Worm (Caenorhabditis elegans) whole organism, L4 larva: ENCODE data around the gene K05F1.14.

Experiments
- F10B5.3 ChIP-seq: sonication (generic microtip); optimal IDR thresholded peaks from 2 replicates; lab custom pipeline; 2016; ENCODE audit warnings: mild to moderate bottlenecking, missing genetic modification characterization, missing compliant biosample characterization
- T20F7.1 ChIP-seq: fragments of 200-800 bp; sonication (Bioruptor generic); optimal IDR thresholded peaks from 2 replicates; lab custom pipeline; 2018; ENCODE audit warnings: mild to moderate bottlenecking, missing genetic modification characterization, missing compliant biosample characterization
- Y48G9A.11 ChIP-seq: fragments of 200-800 bp; sonication (Bioruptor generic); IDR thresholded peaks from 2 replicates; pipeline ENCODE4 v1.3.6; 2022; ENCODE audit warnings: missing genetic modification reagents, missing genetic modification characterization, missing compliant biosample characterization
- Y5F2A.4 ChIP-seq: fragments of 200-800 bp; sonication (Bioruptor generic); optimal IDR thresholded peaks from 2 replicates; lab custom pipeline; 2018; ENCODE audit warnings: mild to moderate bottlenecking, missing genetic modification characterization, missing compliant biosample characterization
- arid-1 ChIP-seq: fragments of 200-800 bp; sonication (Bioruptor generic); conservative IDR thresholded peaks from 2 replicates; pipeline ENCODE4 v1.3.6; 2022; ENCODE audit warnings: missing genetic modification reagents, missing genetic modification characterization, missing compliant biosample characterization
- ceh-20 ChIP-seq: fragments of 200-800 bp; sonication (Bioruptor generic); IDR thresholded peaks from 2 replicates; pipeline ENCODE4 v1.3.6; 2022; ENCODE audit warnings: missing genetic modification reagents, missing genetic modification characterization, missing compliant biosample characterization
- ceh-28 ChIP-seq: fragments of 150-350 bp; optimal IDR thresholded peaks from 2 replicates; lab custom pipeline; 2014; ENCODE audit warnings: missing biosample characterization, missing genetic modification reagents, missing genetic modification characterization
- ceh-62 ChIP-seq: sonication (generic microtip); optimal IDR thresholded peaks from 2 replicates; lab custom pipeline; 2017; ENCODE audit warnings: missing biosample characterization, missing genetic modification characterization
- ceh-82 ChIP-seq: sonication (generic microtip); optimal IDR thresholded peaks from 2 replicates; lab custom pipeline; 2017; ENCODE audit warnings: missing biosample characterization, missing genetic modification characterization
- ces-1 ChIP-seq: fragments of 150-350 bp; sonication (generic microtip); optimal IDR thresholded peaks from 4 replicates; lab custom pipeline; 2014; ENCODE audit warnings: missing biosample characterization, missing genetic modification reagents, missing genetic modification characterization
- cey-2 ChIP-seq: sonication (generic microtip); optimal IDR thresholded peaks from 3 replicates; lab custom pipeline; 2017; ENCODE audit warnings: missing genetic modification characterization, mild to moderate bottlenecking, missing compliant biosample characterization, antibody characterized with exemption, borderline replicate concordance; ENCODE audit not compliant: insufficient read depth
- daf-12 ChIP-seq: fragments of 150-350 bp; optimal IDR thresholded peaks from 2 replicates; lab custom pipeline; 2014; ENCODE audit warnings: missing biosample characterization, missing genetic modification reagents, missing genetic modification characterization
- daf-16 ChIP-seq, 3 experiments: sonication (generic microtip); optimal IDR thresholded peaks; 2 replicates each; lab custom pipeline; 2016 to 2017; ENCODE audit warnings: missing genetic modification characterization in 3 of 3, missing genetic modification reagents in 3 of 3, mild to moderate bottlenecking in 2 of 3, missing compliant biosample characterization in 2 of 3, missing biosample characterization in 1 of 3, moderate library complexity in 1 of 3
- daf-8 ChIP-seq: fragments of 200-800 bp; sonication (Bioruptor generic); IDR thresholded peaks from 2 replicates; pipeline ENCODE4 v1.3.6; 2022; ENCODE audit warnings: missing genetic modification characterization, missing compliant biosample characterization
- dmd-6 ChIP-seq: fragments of 200-800 bp; sonication (Bioruptor generic); IDR thresholded peaks from 2 replicates; pipeline ENCODE4 v1.3.6; 2022; ENCODE audit warnings: missing genetic modification reagents, missing genetic modification characterization, missing compliant biosample characterization
- dve-1 ChIP-seq: sonication (generic microtip); optimal IDR thresholded peaks from 2 replicates; lab custom pipeline; 2017; ENCODE audit warnings: antibody characterized with exemption, mild to moderate bottlenecking, missing genetic modification characterization, missing compliant biosample characterization; ENCODE audit not compliant: insufficient read depth
- hif-1 ChIP-seq, 2 experiments: sonication (generic microtip); optimal IDR thresholded peaks; 2 replicates each; lab custom pipeline; 2016 to 2017; ENCODE audit warnings: missing compliant biosample characterization in 2 of 2, missing genetic modification characterization in 2 of 2, missing genetic modification reagents in 2 of 2, missing genotype in 2 of 2, mild to moderate bottlenecking in 1 of 2
- hlh-11 ChIP-seq: fragments of 200-800 bp; sonication (Bioruptor generic); optimal IDR thresholded peaks from 2 replicates; lab custom pipeline; 2018; ENCODE audit warnings: mild to moderate bottlenecking, missing genetic modification characterization, missing compliant biosample characterization
- hlh-30 ChIP-seq: sonication (generic microtip); optimal IDR thresholded peaks from 2 replicates; lab custom pipeline; 2017; ENCODE audit warnings: antibody characterized with exemption, mild to moderate bottlenecking, missing genetic modification characterization, missing compliant biosample characterization; ENCODE audit not compliant: insufficient read depth
- lim-7 ChIP-seq: fragments of 200-800 bp; sonication (Bioruptor generic); IDR thresholded peaks from 2 replicates; pipeline ENCODE4 v1.3.6; 2022; ENCODE audit warnings: missing genetic modification characterization, missing compliant biosample characterization
- lin-1 ChIP-seq: fragments of 200-800 bp; sonication (Bioruptor generic); IDR thresholded peaks from 2 replicates; pipeline ENCODE4 v1.3.6; 2022; ENCODE audit warnings: missing genetic modification reagents, missing genetic modification characterization, missing compliant biosample characterization
- lin-13 ChIP-seq: fragments of 150-350 bp; optimal IDR thresholded peaks from 2 replicates; lab custom pipeline; 2014; ENCODE audit warnings: missing biosample characterization, missing genetic modification reagents, missing genetic modification characterization
- lin-15B ChIP-seq: fragments of 150-350 bp; sonication (generic microtip); optimal IDR thresholded peaks from 3 replicates; lab custom pipeline; 2014; ENCODE audit warnings: missing biosample characterization, missing genetic modification characterization
- lin-38 ChIP-seq: fragments of 200-800 bp; sonication (Bioruptor generic); IDR thresholded peaks from 2 replicates; pipeline ENCODE4 v1.3.6; 2022; ENCODE audit warnings: missing genetic modification reagents, missing genetic modification characterization, missing compliant biosample characterization
- lin-39 ChIP-seq: fragments of 150-350 bp; optimal IDR thresholded peaks from 2 replicates; lab custom pipeline; 2014; ENCODE audit warnings: missing biosample characterization, missing genetic modification reagents, missing genetic modification characterization
- mdl-1 ChIP-seq, 2 experiments: fragments of 150-350 bp in 1 of 2; sonication (generic microtip) in 1 of 2; optimal IDR thresholded peaks; 2 replicates each; lab custom pipeline; 2014 to 2017; ENCODE audit warnings: missing biosample characterization in 2 of 2, missing genetic modification characterization in 2 of 2
- mxl-2 ChIP-seq: fragments of 200-800 bp; sonication (Bioruptor generic); conservative IDR thresholded peaks from 2 replicates; pipeline ENCODE4 v1.3.6; 2022; ENCODE audit warnings: missing genetic modification reagents, missing genetic modification characterization, missing compliant biosample characterization
- nhr-10 ChIP-seq: fragments of 150-350 bp; optimal IDR thresholded peaks from 2 replicates; lab custom pipeline; 2014; ENCODE audit warnings: missing biosample characterization, missing genetic modification characterization
- nhr-111 ChIP-seq: fragments of 200-800 bp; sonication (Bioruptor generic); optimal IDR thresholded peaks from 2 replicates; lab custom pipeline; 2018; ENCODE audit warnings: mild to moderate bottlenecking, missing genetic modification characterization, missing compliant biosample characterization
- nhr-237 ChIP-seq: sonication (generic microtip); optimal IDR thresholded peaks from 2 replicates; lab custom pipeline; 2017; ENCODE audit warnings: missing biosample characterization, missing genetic modification characterization
- nhr-28 ChIP-seq: fragments of 150-350 bp; optimal IDR thresholded peaks from 2 replicates; lab custom pipeline; 2014; ENCODE audit warnings: missing biosample characterization, missing genetic modification characterization
- nhr-48 ChIP-seq: sonication (generic microtip); optimal IDR thresholded peaks from 2 replicates; lab custom pipeline; 2016; ENCODE audit warnings: mild to moderate bottlenecking, missing genetic modification characterization, missing compliant biosample characterization
- nhr-6 ChIP-seq: fragments of 150-350 bp; optimal IDR thresholded peaks from 2 replicates; lab custom pipeline; 2014; ENCODE audit warnings: missing biosample characterization, missing genetic modification characterization
- pha-4 ChIP-seq, 2 experiments: fragments of 150-350 bp in 1 of 2; fragments of 200-800 bp in 1 of 2; sonication (Bioruptor generic) in 1 of 2; IDR thresholded peaks in 1 of 2; optimal IDR thresholded peaks in 1 of 2; 2 replicates each; pipeline versions ENCODE4 v1.3.6 to Lab custom; 2014 to 2022; ENCODE audit warnings: missing genetic modification characterization in 2 of 2, missing genetic modification reagents in 2 of 2, missing biosample characterization in 1 of 2, missing compliant biosample characterization in 1 of 2
- php-3 ChIP-seq: fragments of 200-800 bp; sonication (Bioruptor generic); IDR thresholded peaks from 2 replicates; pipeline ENCODE4 v1.3.6; 2022; ENCODE audit warnings: missing genetic modification reagents, missing genetic modification characterization, missing compliant biosample characterization
- pqm-1 ChIP-seq: sonication (generic microtip); optimal IDR thresholded peaks from 2 replicates; lab custom pipeline; 2017; ENCODE audit warnings: missing biosample characterization, missing genetic modification characterization
- rbr-2 ChIP-seq: sonication (generic microtip); optimal IDR thresholded peaks from 2 replicates; lab custom pipeline; 2016; ENCODE audit warnings: missing genotype, missing genetic modification characterization, missing compliant biosample characterization
- skn-1 ChIP-seq: fragments of 150-350 bp; optimal IDR thresholded peaks from 2 replicates; lab custom pipeline; 2014; ENCODE audit warnings: missing biosample characterization, missing genetic modification characterization
- snpc-4 ChIP-seq: fragments of 150-350 bp; optimal IDR thresholded peaks from 2 replicates; lab custom pipeline; 2014; ENCODE audit warnings: missing biosample characterization, missing genetic modification characterization
- spr-1 ChIP-seq: sonication (generic microtip); optimal IDR thresholded peaks from 2 replicates; lab custom pipeline; 2016; ENCODE audit warnings: mild to moderate bottlenecking, missing genetic modification characterization, missing compliant biosample characterization
- spr-3 ChIP-seq: fragments of 200-800 bp; sonication (Bioruptor generic); optimal IDR thresholded peaks from 2 replicates; lab custom pipeline; 2018; ENCODE audit warnings: mild to moderate bottlenecking, missing genetic modification characterization, missing compliant biosample characterization
- unc-62 ChIP-seq, 3 experiments: fragments of 150-350 bp in 1 of 3; sonication (generic microtip); optimal IDR thresholded peaks in 2 of 3; peaks in 1 of 3; 1 replicate in 1 of 3; 2 replicates in 2 of 3; lab custom pipeline; 2014 to 2017; ENCODE audit warnings: missing biosample characterization in 3 of 3, missing genetic modification characterization in 3 of 3, missing genetic modification reagents in 3 of 3, missing genotype in 1 of 3
- vab-7 ChIP-seq: fragments of 200-800 bp; sonication (Bioruptor generic); IDR thresholded peaks from 2 replicates; pipeline ENCODE4 v1.3.6; 2022; ENCODE audit warnings: missing genetic modification reagents, missing genetic modification characterization, missing compliant biosample characterization
- zag-1 ChIP-seq: fragments of 150-350 bp; optimal IDR thresholded peaks from 2 replicates; lab custom pipeline; 2014; ENCODE audit warnings: missing biosample characterization, missing genetic modification characterization
- zfp-2 ChIP-seq: sonication (generic microtip); optimal IDR thresholded peaks from 2 replicates; lab custom pipeline; 2016; ENCODE audit warnings: mild to moderate bottlenecking, missing genetic modification characterization, missing compliant biosample characterization
- zfp-3 ChIP-seq: fragments of 200-800 bp; sonication (Bioruptor generic); conservative IDR thresholded peaks from 2 replicates; pipeline ENCODE4 v1.3.6; 2022; ENCODE audit warnings: missing genetic modification reagents, missing genetic modification characterization, missing compliant biosample characterization

The K05F1.14 gene

ce11 chrII:5805303-5805702 is 12.9 kb upstream of the K05F1.14 start, which contains the start of gene K05F1.10:
TSS of gene K05F1.10 (minus strand) at chrII:5805473.
- peak; percentile 46 for TF ChIP-seq dmd-6 (GFP tag; lab: Robert Waterston, UW)
- peak; percentile 38 for TF ChIP-seq hlh-11 (tag; lab: Kevin White, UChicago)
- TF ChIP-seq Y5F2A.4 (GFP tag; lab: Kevin White, UChicago), result no peak
- TF ChIP-seq pqm-1 (tag; lab: Kevin White, UChicago), result peak; percentile 19
- peak; percentile 23 for TF ChIP-seq nhr-28 (tag; lab: Kevin White, UChicago)
- peak; percentile 45 for TF ChIP-seq hlh-30 (tag; lab: Kevin White, UChicago)
- no peak for TF ChIP-seq F10B5.3 (tag; lab: Kevin White, UChicago)
- no peak for TF ChIP-seq rbr-2 (tag; lab: Kevin White, UChicago)
- TF ChIP-seq dve-1, result peak; percentile 4
- peak; percentile 46; the same call in 1 of the 2 replicates for TF ChIP-seq php-3 (GFP tag; lab: Robert Waterston, UW)
- no peak for TF ChIP-seq daf-16 (GFP tag; optimal IDR thresholded peaks at IDR 0.05; lab: Kevin White, UChicago)
- peak; percentile 88 for TF ChIP-seq daf-16 (tag; optimal IDR thresholded peaks at IDR 0.05; lab: Kevin White, UChicago)
- TF ChIP-seq mdl-1 (tag; optimal IDR thresholded peaks at IDR 0.05; lab: Kevin White, UChicago), result peak in 1 of 2 experiments; percentile 3

- TF ChIP-seq T20F7.1 (GFP tag; lab: Kevin White, UChicago) (peak; percentile 41), ceh-28 (no peak), nhr-111 (GFP tag; lab: Kevin White, UChicago) (no peak), daf-16 (GFP tag; optimal IDR thresholded peaks at IDR 0.05; lab: Kevin White, UChicago) (no peak), daf-16 (tag; optimal IDR thresholded peaks at IDR 0.05; lab: Kevin White, UChicago) (peak; percentile 72), pha-4 (GFP tag; IDR thresholded peaks at IDR 0.05; lab: Robert Waterston, UW) (no peak), pha-4 (tag; optimal IDR thresholded peaks at IDR 0.05; lab: Kevin White, UChicago) (no peak), dmd-6 (GFP tag; lab: Robert Waterston, UW) (no peak), ceh-82 (tag; lab: Kevin White, UChicago) (no peak), zag-1 (tag; lab: Kevin White, UChicago) (no peak), lin-39 (tag; lab: Kevin White, UChicago) (no peak), nhr-28 (tag; lab: Kevin White, UChicago) (no peak), php-3 (GFP tag; lab: Robert Waterston, UW) (peak; percentile 96), skn-1 (tag; lab: Kevin White, UChicago) (no peak), mxl-2 (no peak), ceh-20 (peak; percentile 22; the same call in 1 of the 2 replicates), zfp-3 (no peak), spr-3 (no peak), cey-2 (no peak), daf-8 (GFP tag; lab: Robert Waterston, UW) (no peak), daf-12 (tag; lab: Kevin White, UChicago) (no peak), zfp-2 (no peak), ces-1 (GFP tag; lab: Kevin White, UChicago) (no peak), pqm-1 (tag; lab: Kevin White, UChicago) (peak; percentile 9), lin-38 (no peak), nhr-237 (tag; lab: Kevin White, UChicago) (no peak), arid-1 (GFP tag; lab: Robert Waterston, UW) (no peak), nhr-48 (tag; lab: Kevin White, UChicago) (no peak), nhr-6 (tag; lab: Kevin White, UChicago) (no peak), lin-1 (GFP tag; lab: Robert Waterston, UW) (no peak), nhr-10 (tag; lab: Kevin White, UChicago) (no peak), vab-7 (GFP tag; lab: Robert Waterston, UW) (no peak), ceh-62 (no peak), Y48G9A.11 (GFP tag; lab: Robert Waterston, UW) (no peak), unc-62 (GFP tag; optimal IDR thresholded peaks at IDR 0.05 in 1 of 2; lab: Kevin White, UChicago) (no peak), unc-62 (tag; optimal IDR thresholded peaks at IDR 0.05; lab: Kevin White, UChicago) (no peak), lin-15B (no peak), lim-7 (GFP tag; lab: Robert Waterston, UW) (no peak), spr-1 (tag; lab: Kevin White, UChicago) (no peak), dve-1 (peak; percentile 70), snpc-4 (tag; lab: Kevin White, UChicago) (no peak), lin-13 (GFP tag; lab: Kevin White, UChicago) (no peak), hif-1 (tag; optimal IDR thresholded peaks at IDR 0.05; lab: Kevin White, UChicago) (peak in 1 of 2 experiments; percentile 8)
Observed at ce11 chrII:5804288-5804687, 11.9 kb upstream of the K05F1.14 start.
